Worm (Caenorhabditis elegans) whole organism, young adult: ENCODE data around the gene C03B1.6.

ENCODE experiments used
- B0336.3 ChIP-seq: fragments of 200-800 bp; sonication (Bioruptor generic); IDR thresholded peaks from 2 replicates; pipeline ENCODE4 v1.3.6; 2022; ENCODE audit warnings: missing genetic modification characterization, missing compliant biosample characterization
- D2030.7 ChIP-seq: fragments of 200-800 bp; sonication (Bioruptor generic); IDR thresholded peaks from 2 replicates; pipeline ENCODE4 v1.3.6; 2022; ENCODE audit warnings: missing genetic modification reagents, missing genetic modification characterization, missing compliant biosample characterization
- F23B12.7 ChIP-seq: sonication (generic microtip); optimal IDR thresholded peaks from 2 replicates; lab custom pipeline; 2017; ENCODE audit warnings: missing genetic modification characterization, mild to moderate bottlenecking, missing compliant biosample characterization, antibody characterized with exemption, moderate library complexity; ENCODE audit not compliant: insufficient read depth
- F39B2.1 ChIP-seq: fragments of 200-800 bp; sonication (Bioruptor generic); IDR thresholded peaks from 2 replicates; pipeline ENCODE4 v1.3.6; 2022; ENCODE audit warnings: missing genetic modification reagents, missing genetic modification characterization, missing compliant biosample characterization
- F49E8.2 ChIP-seq: sonication (generic microtip); optimal IDR thresholded peaks from 3 replicates; lab custom pipeline; 2017; ENCODE audit warnings: missing genetic modification characterization, mild to moderate bottlenecking, missing compliant biosample characterization, antibody characterized with exemption, moderate library complexity; ENCODE audit not compliant: insufficient read depth
- F57C9.4 ChIP-seq: sonication (generic microtip); optimal IDR thresholded peaks from 2 replicates; lab custom pipeline; 2017; ENCODE audit warnings: mild to moderate bottlenecking, missing genetic modification characterization, missing compliant biosample characterization
- K12H6.12 ChIP-seq: fragments of 200-800 bp; sonication (Bioruptor generic); optimal IDR thresholded peaks from 2 replicates; lab custom pipeline; 2018; ENCODE audit warnings: mild to moderate bottlenecking, missing genetic modification characterization, missing compliant biosample characterization
- T07F8.4 ChIP-seq: sonication (generic microtip); optimal IDR thresholded peaks from 2 replicates; lab custom pipeline; 2016; ENCODE audit warnings: mild to moderate bottlenecking, missing genetic modification characterization, moderate library complexity, missing compliant biosample characterization
- Y53F4B.3 ChIP-seq: fragments of 200-800 bp; sonication (Bioruptor generic); IDR thresholded peaks from 2 replicates; pipeline ENCODE4 v1.3.6; 2022; ENCODE audit warnings: missing genetic modification reagents, missing genetic modification characterization, missing compliant biosample characterization
- Y56A3A.18 ChIP-seq: fragments of 200-800 bp; sonication (Bioruptor generic); IDR thresholded peaks from 2 replicates; pipeline ENCODE4 v1.3.6; 2022; ENCODE audit warnings: missing genetic modification reagents, missing genetic modification characterization, missing compliant biosample characterization
- aptf-2 ChIP-seq: fragments of 200-800 bp; sonication (Bioruptor generic); conservative IDR thresholded peaks from 2 replicates; pipeline ENCODE4 v1.3.6; 2022; ENCODE audit warnings: missing genetic modification reagents, missing genetic modification characterization, missing compliant biosample characterization
- attf-3 ChIP-seq: fragments of 200-800 bp; sonication (Bioruptor generic); conservative IDR thresholded peaks from 2 replicates; pipeline ENCODE4 v1.3.6; 2022; ENCODE audit warnings: missing genetic modification reagents, missing genetic modification characterization, missing compliant biosample characterization
- attf-5 ChIP-seq: fragments of 200-800 bp; sonication (Bioruptor generic); optimal IDR thresholded peaks from 2 replicates; lab custom pipeline; 2018; ENCODE audit warnings: mild to moderate bottlenecking, missing genetic modification characterization, missing compliant biosample characterization
- ccch-3 ChIP-seq: fragments of 200-800 bp; sonication (Bioruptor generic); optimal IDR thresholded peaks from 2 replicates; lab custom pipeline; 2018; ENCODE audit warnings: mild to moderate bottlenecking, missing genetic modification characterization, missing compliant biosample characterization
- cebp-1 ChIP-seq, 2 experiments: fragments of 200-800 bp in 1 of 2; sonication (Bioruptor generic) in 1 of 2; sonication (generic microtip) in 1 of 2; IDR thresholded peaks in 1 of 2; optimal IDR thresholded peaks in 1 of 2; 2 replicates each; pipeline versions ENCODE4 v1.3.6 to Lab custom; 2017 to 2022; ENCODE audit warnings: missing compliant biosample characterization in 2 of 2, missing genetic modification characterization in 2 of 2, mild to moderate bottlenecking in 1 of 2, missing genetic modification reagents in 1 of 2, moderate library complexity in 1 of 2
- ceh-100 ChIP-seq: fragments of 200-800 bp; sonication (Bioruptor generic); IDR thresholded peaks from 2 replicates; pipeline ENCODE4 v1.3.6; 2022; ENCODE audit warnings: missing genetic modification reagents, missing genetic modification characterization, missing compliant biosample characterization
- ceh-27 ChIP-seq: fragments of 200-800 bp; sonication (Bioruptor generic); optimal IDR thresholded peaks from 2 replicates; lab custom pipeline; 2018; ENCODE audit warnings: mild to moderate bottlenecking, missing genetic modification characterization, moderate library complexity, missing compliant biosample characterization
- ceh-79 ChIP-seq: sonication (generic microtip); optimal IDR thresholded peaks from 2 replicates; lab custom pipeline; 2017; ENCODE audit warnings: mild to moderate bottlenecking, missing genetic modification characterization, missing compliant biosample characterization
- chd-7 ChIP-seq: sonication (generic microtip); optimal IDR thresholded peaks from 2 replicates; lab custom pipeline; 2016; ENCODE audit warnings: mild to moderate bottlenecking, missing genetic modification characterization, moderate library complexity, missing compliant biosample characterization
- dox-1 ChIP-seq: fragments of 200-800 bp; sonication (Bioruptor generic); IDR thresholded peaks from 2 replicates; pipeline ENCODE4 v1.3.6; 2022; ENCODE audit warnings: missing genetic modification reagents, missing genetic modification characterization, missing compliant biosample characterization
- dpff-1 ChIP-seq: sonication (generic microtip); optimal IDR thresholded peaks from 2 replicates; lab custom pipeline; 2017; ENCODE audit warnings: mild to moderate bottlenecking, missing genetic modification characterization, missing compliant biosample characterization
- dpl-1 ChIP-seq: fragments of 150-350 bp; optimal IDR thresholded peaks from 2 replicates; lab custom pipeline; 2014; ENCODE audit warnings: missing biosample characterization, missing genetic modification reagents, missing genetic modification characterization
- efl-1 ChIP-seq: fragments of 150-350 bp; optimal IDR thresholded peaks from 2 replicates; lab custom pipeline; 2014; ENCODE audit warnings: missing biosample characterization, missing genetic modification reagents, missing genetic modification characterization
- egl-44 ChIP-seq: fragments of 200-800 bp; sonication (Bioruptor generic); IDR thresholded peaks from 2 replicates; pipeline ENCODE4 v1.3.6; 2022; ENCODE audit warnings: missing genetic modification reagents, missing genetic modification characterization, missing compliant biosample characterization
- egrh-3 ChIP-seq: fragments of 200-800 bp; sonication (Bioruptor generic); IDR thresholded peaks from 2 replicates; pipeline ENCODE4 v1.3.6; 2022; ENCODE audit warnings: missing genetic modification reagents, missing genetic modification characterization, missing compliant biosample characterization
- ets-4 ChIP-seq: fragments of 200-800 bp; sonication (Bioruptor generic); optimal IDR thresholded peaks from 2 replicates; lab custom pipeline; 2018; ENCODE audit warnings: mild to moderate bottlenecking, missing genetic modification characterization, missing compliant biosample characterization
- gei-17 ChIP-seq: fragments of 200-800 bp; sonication (Bioruptor generic); optimal IDR thresholded peaks from 2 replicates; lab custom pipeline; 2018; ENCODE audit warnings: mild to moderate bottlenecking, missing genetic modification characterization, missing compliant biosample characterization
- hrde-1 ChIP-seq: sonication (generic microtip); optimal IDR thresholded peaks from 2 replicates; lab custom pipeline; 2016; ENCODE audit warnings: missing genetic modification characterization, mild to moderate bottlenecking, missing compliant biosample characterization, moderate library complexity, missing genotype, missing genetic modification reagents, borderline replicate concordance
- lin-40 ChIP-seq: sonication (generic microtip); optimal IDR thresholded peaks from 2 replicates; lab custom pipeline; 2016; ENCODE audit warnings: missing genetic modification characterization, mild to moderate bottlenecking, missing compliant biosample characterization, missing genotype, missing genetic modification reagents
- lir-1 ChIP-seq: fragments of 200-800 bp; sonication (Bioruptor generic); conservative IDR thresholded peaks from 2 replicates; pipeline ENCODE4 v1.3.6; 2022; ENCODE audit warnings: missing genetic modification reagents, missing genetic modification characterization, missing compliant biosample characterization
- lsl-1 ChIP-seq: fragments of 200-800 bp; sonication (Bioruptor generic); optimal IDR thresholded peaks from 2 replicates; lab custom pipeline; 2018; ENCODE audit warnings: mild to moderate bottlenecking, missing genetic modification characterization, moderate library complexity, missing compliant biosample characterization
- madf-10 ChIP-seq: sonication (generic microtip); optimal IDR thresholded peaks from 2 replicates; lab custom pipeline; 2016; ENCODE audit warnings: mild to moderate bottlenecking, missing genetic modification characterization, missing compliant biosample characterization
- nfya-1 ChIP-seq: sonication (generic microtip); optimal IDR thresholded peaks from 2 replicates; lab custom pipeline; 2017; ENCODE audit warnings: antibody characterized with exemption, missing compliant biosample characterization, missing genetic modification characterization, borderline replicate concordance; ENCODE audit not compliant: insufficient read depth
- nhr-120 ChIP-seq: fragments of 200-800 bp; sonication (Bioruptor generic); IDR thresholded peaks from 2 replicates; pipeline ENCODE4 v1.3.6; 2022; ENCODE audit warnings: missing genetic modification characterization, missing compliant biosample characterization
- nhr-179 ChIP-seq: sonication (generic microtip); optimal IDR thresholded peaks from 2 replicates; lab custom pipeline; 2016; ENCODE audit warnings: mild to moderate bottlenecking, missing genetic modification characterization, missing compliant biosample characterization
- nhr-80 ChIP-seq: sonication (generic microtip); optimal IDR thresholded peaks from 2 replicates; lab custom pipeline; 2016; ENCODE audit warnings: missing genetic modification characterization, missing compliant biosample characterization
- pbrm-1 ChIP-seq: fragments of 200-800 bp; sonication (Bioruptor generic); IDR thresholded peaks from 2 replicates; pipeline ENCODE4 v1.3.6; 2022; ENCODE audit warnings: missing genetic modification reagents, missing genetic modification characterization, missing compliant biosample characterization
- rcor-1 ChIP-seq: fragments of 200-800 bp; sonication (Bioruptor generic); IDR thresholded peaks from 2 replicates; pipeline ENCODE4 v1.3.6; 2022; ENCODE audit warnings: missing genetic modification reagents, missing genetic modification characterization, missing compliant biosample characterization
- rpc-1 ChIP-seq, 2 experiments: fragments of 150-350 bp in 1 of 2; sonication (generic microtip) in 1 of 2; optimal IDR thresholded peaks; 2 replicates each; lab custom pipeline; 2014 to 2018; ENCODE audit warnings: missing biosample characterization in 1 of 2, missing genetic modification characterization in 1 of 2, missing genetic modification reagents in 1 of 2, missing genotype in 1 of 2
- sea-2 ChIP-seq: fragments of 200-800 bp; sonication (Bioruptor generic); IDR thresholded peaks from 2 replicates; pipeline ENCODE4 v1.3.6; 2022; ENCODE audit warnings: missing genetic modification characterization, missing compliant biosample characterization
- snpc-3.4 ChIP-seq: sonication (generic microtip); optimal IDR thresholded peaks from 2 replicates; lab custom pipeline; 2017; ENCODE audit warnings: missing genetic modification characterization, mild to moderate bottlenecking, missing compliant biosample characterization, antibody characterized with exemption, moderate library complexity, missing genotype, missing genetic modification reagents
- somi-1 ChIP-seq: fragments of 200-800 bp; sonication (Bioruptor generic); optimal IDR thresholded peaks from 2 replicates; lab custom pipeline; 2018; ENCODE audit warnings: mild to moderate bottlenecking, missing genetic modification characterization, missing compliant biosample characterization
- tbp1 ChIP-seq: fragments of 200-800 bp; sonication (Bioruptor generic); optimal IDR thresholded peaks from 2 replicates; lab custom pipeline; 2018; ENCODE audit warnings: mild to moderate bottlenecking, missing genetic modification characterization, missing compliant biosample characterization
- xnd-1 ChIP-seq: sonication (generic microtip); optimal IDR thresholded peaks from 2 replicates; lab custom pipeline; 2016; ENCODE audit warnings: missing genotype, missing genetic modification reagents, missing genetic modification characterization, missing compliant biosample characterization
- zfh-2 ChIP-seq: fragments of 200-800 bp; sonication (Bioruptor generic); conservative IDR thresholded peaks from 2 replicates; pipeline ENCODE4 v1.3.6; 2022; ENCODE audit warnings: missing genetic modification reagents, missing genetic modification characterization, missing compliant biosample characterization
- ztf-22 ChIP-seq: fragments of 200-800 bp; sonication (Bioruptor generic); optimal IDR thresholded peaks from 2 replicates; lab custom pipeline; 2018; ENCODE audit warnings: mild to moderate bottlenecking, missing genetic modification characterization, moderate library complexity, missing compliant biosample characterization
- ztf-28 ChIP-seq: fragments of 200-800 bp; sonication (Bioruptor generic); IDR thresholded peaks from 2 replicates; pipeline ENCODE4 v1.3.6; 2022; ENCODE audit warnings: missing genetic modification reagents, missing genetic modification characterization, missing compliant biosample characterization
- ztf-6 ChIP-seq: fragments of 200-800 bp; sonication (Bioruptor generic); IDR thresholded peaks from 2 replicates; pipeline ENCODE4 v1.3.6; 2022; ENCODE audit warnings: missing genetic modification reagents, missing genetic modification characterization, missing compliant biosample characterization

The C03B1.6 gene

ce11 chrX:6378363-6378762, 28.2 kb downstream of the C03B1.6 start:
- TF ChIP-seq Y53F4B.3 (GFP tag; lab: Robert Waterston, UW) = no peak
- TF ChIP-seq F23B12.7 (tag; lab: Kevin White, UChicago) = no peak
- no peak for TF ChIP-seq ceh-79 (tag; lab: Kevin White, UChicago)
- no peak for TF ChIP-seq attf-3 (GFP tag; lab: Robert Waterston, UW)
- TF ChIP-seq T07F8.4 = no peak
- no peak for TF ChIP-seq ccch-3 (GFP tag; lab: Kevin White, UChicago)
- TF ChIP-seq lsl-1 (GFP tag; lab: Kevin White, UChicago) = no peak
- no peak for TF ChIP-seq cebp-1 (GFP tag; IDR thresholded peaks at IDR 0.05; lab: Robert Waterston, UW)
- TF ChIP-seq cebp-1 (tag; optimal IDR thresholded peaks at IDR 0.05; lab: Kevin White, UChicago) = no peak
- no peak for TF ChIP-seq pbrm-1
- peak; percentile 75 for TF ChIP-seq ceh-27 (GFP tag; lab: Kevin White, UChicago)
- no peak for TF ChIP-seq xnd-1 (tag; lab: Kevin White, UChicago)
- no peak for TF ChIP-seq dpl-1 (GFP tag; lab: Kevin White, UChicago)
- TF ChIP-seq Y56A3A.18 (GFP tag; lab: Robert Waterston, UW) = no peak
- no peak for TF ChIP-seq sea-2 (GFP tag; lab: Robert Waterston, UW)
- TF ChIP-seq efl-1 (GFP tag; lab: Kevin White, UChicago) = peak; percentile 16
- peak; percentile 39 for TF ChIP-seq ets-4 (GFP tag; lab: Kevin White, UChicago)
- TF ChIP-seq D2030.7 = no peak
- TF ChIP-seq nhr-80 = peak; percentile 59
- no peak for TF ChIP-seq nhr-120 (GFP tag; lab: Robert Waterston, UW)
- peak; percentile 23; the same call in 1 of the 2 replicates for TF ChIP-seq egrh-3 (GFP tag; lab: Robert Waterston, UW)
- peak; percentile 10 for TF ChIP-seq snpc-3.4 (tag; lab: Kevin White, UChicago)
- TF ChIP-seq K12H6.12 (tag; lab: Kevin White, UChicago) = peak; percentile 78
- TF ChIP-seq attf-5 (GFP tag; lab: Kevin White, UChicago) = peak; percentile 32
- TF ChIP-seq egl-44 = no peak
- no peak for TF ChIP-seq somi-1 (GFP tag; lab: Kevin White, UChicago)
- no peak for TF ChIP-seq hrde-1
- TF ChIP-seq F49E8.2 = no peak
- TF ChIP-seq aptf-2 (GFP tag; lab: Robert Waterston, UW) = no peak
- TF ChIP-seq rpc-1 (optimal IDR thresholded peaks at IDR 0.05; lab: Kevin White, UChicago) = no peak
- TF ChIP-seq rpc-1 (tag; optimal IDR thresholded peaks at IDR 0.05; lab: Kevin White, UChicago) = no peak
- TF ChIP-seq dox-1 (GFP tag; lab: Robert Waterston, UW) = peak; percentile 56
- TF ChIP-seq tbp1 = peak; percentile 38
- TF ChIP-seq F39B2.1 = no peak
- TF ChIP-seq ztf-28 (GFP tag; lab: Robert Waterston, UW) = no peak
- TF ChIP-seq ztf-6 (GFP tag; lab: Robert Waterston, UW) = 0 out of 2 replicates have a peak, but pooled peaks have one; percentile 25
- no peak for TF ChIP-seq nhr-179 (tag; lab: Kevin White, UChicago)
- TF ChIP-seq dpff-1 = no peak
- no peak for TF ChIP-seq lin-40
- TF ChIP-seq B0336.3 (GFP tag; lab: Robert Waterston, UW) = peak; percentile 61; the same call in 1 of the 2 replicates
- peak; percentile 36 for TF ChIP-seq ztf-22 (GFP tag; lab: Kevin White, UChicago)
- TF ChIP-seq lir-1 (GFP tag; lab: Robert Waterston, UW) = no peak
- TF ChIP-seq nfya-1 (tag; lab: Kevin White, UChicago) = no peak
- TF ChIP-seq madf-10 = peak; percentile 34
- no peak for TF ChIP-seq ceh-100 (GFP tag; lab: Robert Waterston, UW)
- TF ChIP-seq F57C9.4 (tag; lab: Kevin White, UChicago) = no peak
- peak; percentile 23 for TF ChIP-seq chd-7 (tag; lab: Kevin White, UChicago)
- peak; percentile 25; the same call in 1 of the 2 replicates for TF ChIP-seq rcor-1 (GFP tag; lab: Robert Waterston, UW)
- TF ChIP-seq zfh-2 (GFP tag; lab: Robert Waterston, UW) = no peak; the same call in 1 of the 2 replicates
- TF ChIP-seq gei-17 = no peak
